Fruit fly (Drosophila melanogaster) whole organism, prepupa: ENCODE results near the gene CG17239.

Source experiments
- Blimp-1 ChIP-seq: fragments of 200-800 bp; sonication (Bioruptor generic); optimal IDR thresholded peaks from 3 replicates; lab custom pipeline; 2017; ENCODE audit warnings: missing biosample characterization, missing genetic modification characterization, mild to moderate bottlenecking, moderate library complexity, missing genetic modification reagents
- CG10631 ChIP-seq: fragments of 200-800 bp; sonication (Bioruptor generic); optimal IDR thresholded peaks from 2 replicates; lab custom pipeline; 2016; ENCODE audit warnings: missing biosample characterization, missing genetic modification characterization
- CG11762 ChIP-seq: fragments of 200-800 bp; sonication (Bioruptor generic); optimal IDR thresholded peaks from 3 replicates; lab custom pipeline; 2016; ENCODE audit warnings: missing biosample characterization, missing genetic modification characterization; ENCODE audit not compliant: insufficient read depth
- CG11902 ChIP-seq: fragments of 200-800 bp; sonication (Bioruptor generic); optimal IDR thresholded peaks from 3 replicates; lab custom pipeline; 2016; ENCODE audit warnings: missing biosample characterization, missing genetic modification characterization
- CG15336 ChIP-seq: fragments of 200-800 bp; sonication (Bioruptor generic); IDR thresholded peaks from 2 replicates; pipeline ENCODE4 v1.3.6; 2022; ENCODE audit warnings: missing biosample characterization, missing genetic modification characterization
- CG16779 ChIP-seq: fragments of 200-800 bp; sonication (Bioruptor generic); optimal IDR thresholded peaks from 3 replicates; lab custom pipeline; 2017; ENCODE audit warnings: missing biosample characterization, mild to moderate bottlenecking, missing genetic modification characterization
- CG3032 ChIP-seq: fragments of 200-800 bp; optimal IDR thresholded peaks from 2 replicates; lab custom pipeline; 2019; ENCODE audit warnings: missing biosample characterization, mild to moderate bottlenecking, missing genetic modification characterization, moderate library complexity
- CG32006 ChIP-seq: fragments of 200-800 bp; sonication (Bioruptor generic); optimal IDR thresholded peaks from 3 replicates; lab custom pipeline; 2017; ENCODE audit warnings: missing biosample characterization, mild to moderate bottlenecking, missing genetic modification characterization
- CG3919 ChIP-seq: fragments of 200-800 bp; sonication (Bioruptor generic); optimal IDR thresholded peaks from 3 replicates; lab custom pipeline; 2016; ENCODE audit warnings: missing biosample characterization, missing genetic modification characterization
- CG4318 ChIP-seq: fragments of 200-800 bp; sonication (Bioruptor generic); optimal IDR thresholded peaks from 3 replicates; lab custom pipeline; 2017; ENCODE audit warnings: missing biosample characterization, mild to moderate bottlenecking, missing genetic modification characterization
- CG6163 ChIP-seq: fragments of 200-800 bp; sonication (Bioruptor generic); IDR thresholded peaks from 3 replicates; pipeline ENCODE4 v1.3.6; 2022; ENCODE audit warnings: missing biosample characterization, missing genetic modification characterization
- CG6276 ChIP-seq: fragments of 200-800 bp; sonication (Bioruptor generic); optimal IDR thresholded peaks from 2 replicates; lab custom pipeline; 2017; ENCODE audit warnings: missing biosample characterization, mild to moderate bottlenecking, missing genetic modification characterization
- CG6792 ChIP-seq: fragments of 200-800 bp; sonication (Bioruptor generic); optimal IDR thresholded peaks from 3 replicates; lab custom pipeline; 2016; ENCODE audit warnings: missing biosample characterization, missing genetic modification characterization
- CG6808 ChIP-seq: fragments of 200-800 bp; sonication (Bioruptor generic); optimal IDR thresholded peaks from 3 replicates; lab custom pipeline; 2017; ENCODE audit warnings: missing biosample characterization, missing genetic modification characterization, mild to moderate bottlenecking, moderate library complexity, missing genetic modification reagents
- CG6854 ChIP-seq: fragments of 200-800 bp; sonication (Bioruptor generic); optimal IDR thresholded peaks from 2 replicates; lab custom pipeline; 2017; ENCODE audit warnings: missing biosample characterization, mild to moderate bottlenecking, missing genetic modification characterization
- CG7368 ChIP-seq: fragments of 200-800 bp; sonication (Bioruptor generic); optimal IDR thresholded peaks from 3 replicates; lab custom pipeline; 2016; ENCODE audit warnings: missing biosample characterization, missing genetic modification characterization
- CG8119 ChIP-seq: fragments of 200-800 bp; sonication (Bioruptor generic); IDR thresholded peaks from 3 replicates; pipeline ENCODE4 v1.3.6; 2022; ENCODE audit warnings: missing biosample characterization, missing genetic modification characterization
- CG8319 ChIP-seq: fragments of 200-800 bp; sonication (Bioruptor generic); optimal IDR thresholded peaks from 3 replicates; lab custom pipeline; 2016; ENCODE audit warnings: missing biosample characterization, missing genetic modification characterization
- CG9139 ChIP-seq: fragments of 200-800 bp; sonication (Bioruptor generic); optimal IDR thresholded peaks from 3 replicates; lab custom pipeline; 2017; ENCODE audit warnings: missing biosample characterization, mild to moderate bottlenecking, missing genetic modification characterization
- Eip75B ChIP-seq: fragments of 200-800 bp; sonication (Bioruptor generic); optimal IDR thresholded peaks from 3 replicates; lab custom pipeline; 2016; ENCODE audit warnings: missing biosample characterization, missing genetic modification characterization
- Eip78C ChIP-seq: fragments of 200-800 bp; sonication (Bioruptor generic); peaks from one replicate; lab custom pipeline; 2016; ENCODE audit warnings: missing biosample characterization, missing genetic modification characterization
- Eip93F ChIP-seq: fragments of 200-800 bp; sonication (Bioruptor generic); optimal IDR thresholded peaks from 2 replicates; lab custom pipeline; 2016; ENCODE audit warnings: missing biosample characterization, mild to moderate bottlenecking, missing genetic modification characterization
- Ets21C ChIP-seq: fragments of 200-800 bp; sonication (Bioruptor generic); optimal IDR thresholded peaks from 3 replicates; lab custom pipeline; 2016; ENCODE audit warnings: missing biosample characterization, missing genetic modification characterization
- Gug ChIP-seq: fragments of 200-800 bp; sonication (Bioruptor generic); IDR thresholded peaks from 2 replicates; pipeline ENCODE4 v1.3.6; 2022; ENCODE audit warnings: missing biosample characterization, missing genetic modification characterization
- Hr38 ChIP-seq: sonication (Bioruptor generic); optimal IDR thresholded peaks from 2 replicates; lab custom pipeline; 2016; ENCODE audit warnings: missing biosample characterization, missing genetic modification characterization
- Hr39 ChIP-seq: fragments of 200-800 bp; sonication (Bioruptor generic); optimal IDR thresholded peaks from 2 replicates; lab custom pipeline; 2016; ENCODE audit warnings: missing biosample characterization, missing genetic modification characterization
- Lpt ChIP-seq: fragments of 200-800 bp; sonication (Bioruptor generic); optimal IDR thresholded peaks from 3 replicates; lab custom pipeline; 2016; ENCODE audit warnings: missing biosample characterization, missing genetic modification characterization
- OdsH ChIP-seq: fragments of 200-800 bp; sonication (Bioruptor generic); optimal IDR thresholded peaks from 3 replicates; lab custom pipeline; 2016; ENCODE audit warnings: missing biosample characterization, missing genetic modification characterization
- Smox ChIP-seq: fragments of 200-800 bp; sonication (Bioruptor generic); optimal IDR thresholded peaks from 3 replicates; lab custom pipeline; 2016; ENCODE audit warnings: missing biosample characterization, missing genetic modification characterization
- Sox102F ChIP-seq: fragments of 200-800 bp; sonication (Bioruptor generic); optimal IDR thresholded peaks from 2 replicates; lab custom pipeline; 2016; ENCODE audit warnings: missing biosample characterization, mild to moderate bottlenecking, missing genetic modification characterization
- Sox14 ChIP-seq: fragments of 200-800 bp; sonication (Bioruptor generic); optimal IDR thresholded peaks from 3 replicates; lab custom pipeline; 2016; ENCODE audit warnings: missing biosample characterization, missing genetic modification characterization
- Sox15 ChIP-seq: fragments of 200-800 bp; sonication (Bioruptor generic); optimal IDR thresholded peaks from 3 replicates; lab custom pipeline; 2016; ENCODE audit warnings: missing biosample characterization, missing genetic modification characterization
- achi ChIP-seq: fragments of 200-800 bp; sonication (Bioruptor generic); optimal IDR thresholded peaks from 3 replicates; lab custom pipeline; 2016; ENCODE audit warnings: missing biosample characterization, missing genetic modification characterization
- acj6 ChIP-seq: fragments of 200-800 bp; sonication (Bioruptor generic); optimal IDR thresholded peaks from 3 replicates; lab custom pipeline; 2016; ENCODE audit warnings: missing biosample characterization, missing genetic modification characterization
- cyc ChIP-seq: fragments of 200-800 bp; sonication (Bioruptor generic); optimal IDR thresholded peaks from 3 replicates; lab custom pipeline; 2016; ENCODE audit warnings: missing biosample characterization, missing genetic modification characterization
- dac ChIP-seq: fragments of 200-800 bp; sonication (Bioruptor generic); optimal IDR thresholded peaks from 2 replicates; lab custom pipeline; 2017; ENCODE audit warnings: missing biosample characterization, mild to moderate bottlenecking, missing genetic modification characterization
- eg ChIP-seq: fragments of 200-800 bp; sonication (Bioruptor generic); IDR thresholded peaks from 3 replicates; pipeline ENCODE4 v1.3.6; 2022; ENCODE audit warnings: missing biosample characterization, missing genetic modification characterization
- esn ChIP-seq: fragments of 200-800 bp; sonication (Bioruptor generic); optimal IDR thresholded peaks from 2 replicates; lab custom pipeline; 2016; ENCODE audit warnings: missing biosample characterization, mild to moderate bottlenecking, missing genetic modification characterization, moderate library complexity
- fd59A ChIP-seq: fragments of 200-800 bp; sonication (Bioruptor generic); optimal IDR thresholded peaks from 2 replicates; lab custom pipeline; 2017; ENCODE audit warnings: missing biosample characterization, mild to moderate bottlenecking, missing genetic modification characterization, missing genetic modification reagents
- fd85E ChIP-seq: fragments of 200-800 bp; sonication (Bioruptor generic); optimal IDR thresholded peaks from 3 replicates; lab custom pipeline; 2016; ENCODE audit warnings: missing biosample characterization, missing genetic modification characterization
- fkh ChIP-seq: fragments of 200-800 bp; sonication (Bioruptor generic); optimal IDR thresholded peaks from 3 replicates; lab custom pipeline; 2017; ENCODE audit warnings: missing biosample characterization, mild to moderate bottlenecking, missing genetic modification characterization, moderate library complexity
- lz ChIP-seq: fragments of 200-800 bp; sonication (Bioruptor generic); optimal IDR thresholded peaks from 3 replicates; lab custom pipeline; 2016; ENCODE audit warnings: missing biosample characterization, missing genetic modification characterization
- spab ChIP-seq: fragments of 200-800 bp; sonication (Bioruptor generic); optimal IDR thresholded peaks from 2 replicates; lab custom pipeline; 2017; ENCODE audit warnings: missing biosample characterization, mild to moderate bottlenecking, missing genetic modification characterization, missing genetic modification reagents
- ss ChIP-seq, 2 experiments: fragments of 200-800 bp; sonication (Bioruptor generic); optimal IDR thresholded peaks; 2 replicates in 1 of 2; 3 replicates in 1 of 2; lab custom pipeline; 2017 to 2018; ENCODE audit warnings: mild to moderate bottlenecking in 2 of 2, missing biosample characterization in 2 of 2, missing genetic modification characterization in 2 of 2, moderate library complexity in 1 of 2
- svp ChIP-seq: fragments of 200-800 bp; sonication (Bioruptor generic); peaks from one replicate; lab custom pipeline; 2016; ENCODE audit warnings: missing biosample characterization, missing genetic modification characterization
- vri ChIP-seq: fragments of 200-800 bp; sonication (Bioruptor generic); optimal IDR thresholded peaks from 3 replicates; lab custom pipeline; 2016; ENCODE audit warnings: missing biosample characterization, mild to moderate bottlenecking, missing genetic modification characterization

CG17239 gene

DNA sequence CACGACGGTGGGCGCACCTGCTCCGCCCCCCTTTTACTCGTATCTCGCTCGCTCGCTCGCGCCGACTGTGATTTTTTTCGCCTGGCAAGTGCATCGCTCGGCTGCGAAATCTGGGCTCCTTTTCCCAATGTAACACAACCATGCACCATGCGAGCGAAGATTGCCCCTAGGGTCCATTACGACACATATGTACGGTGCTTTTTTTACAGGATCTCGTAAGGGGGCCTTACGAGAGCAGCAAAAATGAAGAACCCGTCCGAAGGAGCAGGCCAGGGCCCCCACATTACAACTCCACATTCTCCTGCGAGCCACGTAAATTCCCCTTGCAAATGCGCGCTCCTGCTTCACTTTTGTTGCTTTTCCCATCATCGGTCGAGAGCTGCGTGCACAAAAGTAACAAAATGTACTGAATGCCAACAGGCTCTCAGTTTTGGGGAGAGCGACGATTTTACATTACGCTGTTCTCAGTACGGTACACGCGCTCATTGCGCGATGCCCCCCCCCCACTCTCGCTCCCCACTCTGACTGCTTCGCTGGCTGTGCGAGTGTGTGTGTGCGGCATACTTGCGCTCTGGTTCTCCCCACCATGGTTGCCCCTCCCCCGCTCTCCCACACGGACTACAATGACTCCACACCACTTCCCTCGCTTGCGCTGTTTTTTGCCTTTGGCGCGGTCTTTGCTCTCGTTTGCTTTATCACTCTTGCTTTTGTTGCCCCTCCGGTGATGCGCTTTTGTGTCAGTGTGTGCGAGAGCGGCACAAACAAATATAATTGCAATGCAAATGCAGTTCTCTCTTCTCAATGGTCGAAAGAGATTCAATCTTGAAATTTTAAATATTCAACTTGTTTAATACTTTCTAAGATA is 49.1 kb downstream of the CG17239 start (continued):
- TF ChIP-seq fkh (peak; percentile 22), Eip93F (GFP tag; lab: Kevin White, UChicago) (no peak), CG6854 (GFP tag; lab: Kevin White, UChicago) (peak; percentile 87), Sox14 (GFP tag; lab: Kevin White, UChicago) (peak; percentile 87), Eip78C (GFP tag; lab: Kevin White, UChicago) (peak; percentile 90), CG16779 (tag; lab: Kevin White, UChicago) (peak; percentile 39), CG8319 (no peak), eg (no peak; the same call in 1 of the 3 replicates), CG11902 (GFP tag; lab: Kevin White, UChicago) (no peak), CG6808 (peak; percentile 64)

DNA sequence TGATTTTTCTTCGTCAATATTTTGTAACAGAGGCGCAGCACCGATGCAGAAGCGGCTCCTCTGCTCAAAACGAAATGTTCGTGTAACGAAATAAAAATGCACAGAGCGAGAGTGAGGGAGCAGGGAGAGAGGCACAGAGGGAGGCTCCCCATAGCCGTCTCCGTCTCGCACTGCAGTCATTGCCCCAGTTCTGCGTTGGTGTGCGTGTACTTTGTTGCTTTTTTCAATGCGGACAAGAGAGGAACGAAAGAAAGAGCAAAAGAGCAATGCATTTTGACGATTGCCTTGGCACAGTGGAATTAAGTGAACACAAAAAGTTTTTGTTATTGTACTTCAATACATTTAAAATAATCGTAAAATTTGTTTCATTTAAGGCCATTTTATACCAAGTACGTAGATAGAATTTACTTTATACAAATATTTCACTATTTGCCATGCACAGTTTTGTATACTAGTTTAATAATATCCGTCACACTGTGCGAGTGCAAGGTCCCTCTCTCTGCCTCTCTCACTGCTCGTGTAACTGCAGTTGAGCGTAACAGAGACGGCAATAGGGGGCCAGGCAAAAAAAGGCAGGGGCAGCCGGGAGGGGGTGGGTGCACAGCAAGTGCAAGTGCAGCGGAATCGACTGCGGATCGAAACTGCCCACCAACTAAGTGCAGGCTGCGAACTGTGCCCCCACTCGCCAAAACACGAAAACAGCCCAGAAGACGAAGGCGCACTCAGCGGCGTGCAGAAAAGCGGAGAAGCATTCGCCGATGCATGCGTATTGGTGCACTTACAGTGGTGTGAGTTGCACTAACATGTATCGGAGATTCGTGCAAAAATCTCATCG is 49.9 kb downstream of the CG17239 start:
- TF ChIP-seq CG9139 (GFP tag; lab: Kevin White, UChicago) (peak; percentile 100), CG6854 (GFP tag; lab: Kevin White, UChicago) (peak; percentile 99), Eip93F (GFP tag; lab: Kevin White, UChicago) (no peak), Eip75B (GFP tag; lab: Kevin White, UChicago) (peak; percentile 100), CG7368 (peak; percentile 100), OdsH (peak; percentile 100), dac (GFP tag; lab: Kevin White, UChicago) (peak; percentile 99), vri (peak; percentile 99), esn (peak; percentile 100), Hr39 (GFP tag; lab: Kevin White, UChicago) (peak; percentile 100), CG6808 (peak; percentile 99), Smox (GFP tag; lab: Kevin White, UChicago) (peak; percentile 100), fd85E (GFP tag; lab: Kevin White, UChicago) (peak; percentile 98), acj6 (GFP tag; lab: Kevin White, UChicago) (peak; percentile 100), Sox15 (peak; percentile 99), CG15336 (GFP tag; lab: Robert Waterston, UW) (peak; percentile 100), Blimp-1 (peak; percentile 98), fd59A (GFP tag; lab: Kevin White, UChicago) (peak; percentile 99), CG8119 (peak; percentile 100), fkh (peak; percentile 66), ss (GFP tag; optimal IDR thresholded peaks at IDR 0.05; lab: Kevin White, UChicago) (peak; percentile 100), CG3919 (peak; percentile 100), svp (GFP tag; lab: Kevin White, UChicago) (peak; percentile 100), Ets21C (GFP tag; lab: Kevin White, UChicago) (peak; percentile 100), Sox102F (GFP tag; lab: Kevin White, UChicago) (peak; percentile 100), spab (peak; percentile 100), CG6163 (GFP tag; lab: Robert Waterston, UW) (peak; percentile 100), achi (GFP tag; lab: Kevin White, UChicago) (peak; percentile 99), cyc (peak; percentile 100), Gug (peak; percentile 100), Hr38 (peak; percentile 98), CG6792 (GFP tag; lab: Kevin White, UChicago) (peak; percentile 100), CG4318 (GFP tag; lab: Kevin White, UChicago) (peak; percentile 100), Lpt (GFP tag; lab: Kevin White, UChicago) (peak; percentile 100), CG32006 (peak; percentile 100), CG3032 (peak; percentile 100), CG6276 (GFP tag; lab: Kevin White, UChicago) (peak; percentile 100), CG8319 (peak; percentile 100), CG11762 (GFP tag; lab: Kevin White, UChicago) (peak; percentile 100), lz (GFP tag; lab: Kevin White, UChicago) (peak; percentile 100), CG10631 (GFP tag; lab: Kevin White, UChicago) (peak; percentile 100)
